Fruit fly (Drosophila melanogaster): ENCODE data around the gene CG43084.

The CG43084 gene

DNA sequence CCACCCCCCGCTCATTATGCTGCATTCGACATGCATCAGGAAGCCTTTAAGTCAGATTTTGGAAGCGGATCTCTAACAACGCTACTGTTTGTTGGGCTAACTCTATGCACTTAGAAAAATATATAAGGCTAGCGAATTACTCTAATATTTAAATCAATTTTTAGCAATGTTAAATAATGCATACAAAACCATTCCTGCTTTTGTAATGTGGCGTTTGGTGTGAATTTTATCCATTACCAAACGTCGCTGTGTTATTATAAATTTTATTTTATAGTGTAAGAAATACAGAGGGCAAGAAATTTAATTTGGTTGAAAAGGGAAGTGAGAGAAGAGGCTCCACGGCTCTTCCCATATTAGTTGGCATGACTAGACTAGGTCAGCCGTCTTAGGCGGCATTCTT, 22.1 kb downstream of the CG43084 start (continued):
- no peak for TF ChIP-seq CG34376 (GFP tag; optimal IDR thresholded peaks at IDR 0.05)
- no peak for TF ChIP-seq CG17568 (GFP tag; optimal IDR thresholded peaks at IDR 0.05)
- TF ChIP-seq Xrp1 (GFP tag; IDR thresholded peaks at IDR 0.05), result peak; percentile 62; the same call in 1 of the 2 replicates
- no peak for TF ChIP-seq CG6791 (GFP tag; IDR thresholded peaks at IDR 0.05; ENCODE audit: partially characterized antibody)
- peak; percentile 7 for TF ChIP-seq cato (GFP tag; optimal IDR thresholded peaks at IDR 0.05; ENCODE audit: borderline replicate concordance)
- TF ChIP-seq Sry-β (GFP tag; optimal IDR thresholded peaks at IDR 0.05), result no peak
- TF ChIP-seq Oli (tag; optimal IDR thresholded peaks at IDR 0.05), result peak; percentile 27
- no peak for TF ChIP-seq odd (GFP tag; optimal IDR thresholded peaks at IDR 0.05)
- peak; percentile 11 for TF ChIP-seq CG10209 (GFP tag; optimal IDR thresholded peaks at IDR 0.05)
- TF ChIP-seq bowl (GFP tag; IDR thresholded peaks at IDR 0.05), result no peak
- TF ChIP-seq CG9932 (GFP tag; IDR thresholded peaks at IDR 0.05), result no peak
- TF ChIP-seq da (GFP tag; optimal IDR thresholded peaks at IDR 0.05), result no peak
- peak in 1 of 3 experiments; percentile 77 for TF ChIP-seq lola (GFP tag; optimal IDR thresholded peaks at IDR 0.05)
- TF ChIP-seq D (optimal IDR thresholded peaks at IDR 0.05), result no peak
- TF ChIP-seq D (GFP tag; optimal IDR thresholded peaks at IDR 0.05), result peak; percentile 49
- peak; percentile 29 for TF ChIP-seq CG1603 (tag; optimal IDR thresholded peaks at IDR 0.05)
- TF ChIP-seq CG15601 (tag; optimal IDR thresholded peaks at IDR 0.05), result peak; percentile 35
- peak; percentile 30 for TF ChIP-seq Asciz (GFP tag; optimal IDR thresholded peaks at IDR 0.05)
- no peak for TF ChIP-seq oc (tag; optimal IDR thresholded peaks at IDR 0.05)
- no peak for TF ChIP-seq Abd-B (GFP tag; optimal IDR thresholded peaks at IDR 0.05)
- TF ChIP-seq sd (tag; optimal IDR thresholded peaks at IDR 0.05), result no peak
- TF ChIP-seq Ptx1 (GFP tag; IDR thresholded peaks at IDR 0.05), result no peak
- TF ChIP-seq Blimp-1 (GFP tag; optimal IDR thresholded peaks at IDR 0.05), result peak; percentile 36
- TF ChIP-seq CkIIα-i1 (GFP tag; IDR thresholded peaks at IDR 0.05), result no peak
- no peak for TF ChIP-seq zen2 (GFP tag; IDR thresholded peaks at IDR 0.05; ENCODE audit: partially characterized antibody)
- TF ChIP-seq CG1602 (GFP tag; optimal IDR thresholded peaks at IDR 0.05), result peak; percentile 15
- no peak for TF ChIP-seq CG11093 (GFP tag; IDR thresholded peaks at IDR 0.05)
- TF ChIP-seq yki (optimal IDR thresholded peaks at IDR 0.05), result no peak
- no peak for TF ChIP-seq CG10543 (GFP tag; optimal IDR thresholded peaks at IDR 0.05)
- no peak for TF ChIP-seq dimm (GFP tag; IDR thresholded peaks at IDR 0.05)
- no peak for TF ChIP-seq CG6254 (GFP tag; optimal IDR thresholded peaks at IDR 0.05)
- no peak for TF ChIP-seq Fer2 (tag; optimal IDR thresholded peaks at IDR 0.05)
- TF ChIP-seq Ravus (GFP tag; IDR thresholded peaks at IDR 0.05), result no peak
- TF ChIP-seq GATAe (GFP tag; conservative IDR thresholded peaks at IDR 0.05), result no peak
- TF ChIP-seq CG15514 (GFP tag; optimal IDR thresholded peaks at IDR 0.05), result no peak
- no peak for TF ChIP-seq Side (GFP tag; optimal IDR thresholded peaks at IDR 0.05)
- TF ChIP-seq exex (tag; optimal IDR thresholded peaks at IDR 0.05), result no peak
- TF ChIP-seq sc (optimal IDR thresholded peaks at IDR 0.05), result no peak
- no peak for TF ChIP-seq sc (GFP tag; optimal IDR thresholded peaks at IDR 0.05)
- TF ChIP-seq pfk (GFP tag; optimal IDR thresholded peaks at IDR 0.05), result no peak
- peak; percentile 31 for TF ChIP-seq stwl (tag; optimal IDR thresholded peaks at IDR 0.05)
- TF ChIP-seq HLH54F (GFP tag; optimal IDR thresholded peaks at IDR 0.05), result no peak
- no peak for TF ChIP-seq CG10366 (GFP tag; IDR thresholded peaks at IDR 0.05)
- TF ChIP-seq pros (GFP tag; optimal IDR thresholded peaks at IDR 0.05), result no peak
- TF ChIP-seq CG2116 (GFP tag; optimal IDR thresholded peaks at IDR 0.05), result no peak
- TF ChIP-seq CG10565 (GFP tag; optimal IDR thresholded peaks at IDR 0.05), result no peak
- TF ChIP-seq klu (GFP tag; IDR thresholded peaks at IDR 0.05), result no peak
- TF ChIP-seq CG2202 (tag; optimal IDR thresholded peaks at IDR 0.05), result peak; percentile 30
- no peak for TF ChIP-seq CG12744 (GFP tag; optimal IDR thresholded peaks at IDR 0.05)
- TF ChIP-seq CG1529 (GFP tag; optimal IDR thresholded peaks at IDR 0.05), result peak; percentile 13
- TF ChIP-seq CG10959 (GFP tag; IDR thresholded peaks at IDR 0.05), result peak; percentile 46; the same call in 1 of the 2 replicates

Measured in whole organism, embryonic.